Worm (Caenorhabditis elegans) whole organism, L2 larva: ENCODE measurements around the gene ZC449.1.
A peak's percentile ranks its signal among the peaks of the same experiment; 100 is the strongest.

Experiments
- C34F6.9 ChIP-seq: fragments of 150-350 bp; optimal IDR thresholded peaks from 2 replicates; lab custom pipeline; 2014; ENCODE audit warnings: missing biosample characterization, missing genetic modification characterization
- F13H6.1 ChIP-seq: sonication (generic microtip); optimal IDR thresholded peaks from 2 replicates; lab custom pipeline; 2016; ENCODE audit warnings: missing genetic modification characterization, missing compliant biosample characterization
- R02D3.7 ChIP-seq: fragments of 150-350 bp; optimal IDR thresholded peaks from 2 replicates; lab custom pipeline; 2014; ENCODE audit warnings: missing biosample characterization, missing genetic modification characterization
- Y55F3AM.14 ChIP-seq: fragments of 200-800 bp; sonication (Bioruptor generic); optimal IDR thresholded peaks from 2 replicates; lab custom pipeline; 2018; ENCODE audit warnings: mild to moderate bottlenecking, missing genetic modification characterization, missing compliant biosample characterization
- ZK546.5 ChIP-seq: sonication (generic microtip); optimal IDR thresholded peaks from 2 replicates; lab custom pipeline; 2017; ENCODE audit warnings: missing biosample characterization, missing genetic modification characterization
- alr-1 ChIP-seq: fragments of 150-350 bp; optimal IDR thresholded peaks from 2 replicates; lab custom pipeline; 2014; ENCODE audit warnings: missing biosample characterization, missing genetic modification characterization
- ama-1 ChIP-seq: fragments of 150-350 bp; optimal IDR thresholded peaks from 2 replicates; lab custom pipeline; 2018; ENCODE audit warnings: inconsistent platforms
- blmp-1 ChIP-seq: sonication (generic microtip); optimal IDR thresholded peaks from 2 replicates; lab custom pipeline; 2017; ENCODE audit warnings: missing genetic modification characterization, mild to moderate bottlenecking, missing compliant biosample characterization, antibody characterized with exemption, moderate library complexity; ENCODE audit not compliant: insufficient read depth
- ceh-16 ChIP-seq: fragments of 150-350 bp; optimal IDR thresholded peaks from 2 replicates; lab custom pipeline; 2014; ENCODE audit warnings: missing biosample characterization, missing genetic modification characterization
- ceh-82 ChIP-seq: fragments of 150-350 bp; optimal IDR thresholded peaks from 2 replicates; lab custom pipeline; 2014; ENCODE audit warnings: missing biosample characterization, missing genetic modification characterization
- crh-2 ChIP-seq: sonication (generic microtip); optimal IDR thresholded peaks from 2 replicates; lab custom pipeline; 2017; ENCODE audit warnings: missing biosample characterization, missing genetic modification characterization
- dmd-4 ChIP-seq: sonication (generic microtip); optimal IDR thresholded peaks from 2 replicates; lab custom pipeline; 2017; ENCODE audit warnings: missing biosample characterization, missing genetic modification characterization
- fos-1 ChIP-seq: fragments of 150-350 bp; optimal IDR thresholded peaks from 2 replicates; lab custom pipeline; 2014; ENCODE audit warnings: missing biosample characterization, missing genetic modification characterization
- gmeb-1 ChIP-seq: fragments of 150-350 bp; optimal IDR thresholded peaks from 2 replicates; lab custom pipeline; 2014; ENCODE audit warnings: missing biosample characterization, missing genetic modification characterization
- lin-11 ChIP-seq: fragments of 150-350 bp; sonication (generic microtip); optimal IDR thresholded peaks from 2 replicates; lab custom pipeline; 2014; ENCODE audit warnings: missing biosample characterization, missing genetic modification characterization, inconsistent platforms, mixed read lengths
- lsy-2 ChIP-seq, 2 experiments: fragments of 150-350 bp in 1 of 2; sonication (generic microtip) in 1 of 2; optimal IDR thresholded peaks; 2 replicates each; lab custom pipeline; 2014 to 2017; ENCODE audit warnings: missing biosample characterization in 2 of 2, missing genetic modification characterization in 2 of 2
- mdl-1 ChIP-seq, 2 experiments: fragments of 150-350 bp in 1 of 2; sonication (generic microtip) in 1 of 2; optimal IDR thresholded peaks; 2 replicates each; lab custom pipeline; 2017; ENCODE audit warnings: missing biosample characterization in 2 of 2, missing genetic modification characterization in 2 of 2
- nhr-10 ChIP-seq: sonication (generic microtip); optimal IDR thresholded peaks from 2 replicates; lab custom pipeline; 2017; ENCODE audit warnings: missing biosample characterization, missing genetic modification characterization
- nhr-11 ChIP-seq: fragments of 150-350 bp; optimal IDR thresholded peaks from 2 replicates; lab custom pipeline; 2014; ENCODE audit warnings: missing biosample characterization, missing genetic modification characterization
- nhr-12 ChIP-seq: fragments of 150-350 bp; optimal IDR thresholded peaks from 2 replicates; lab custom pipeline; 2014; ENCODE audit warnings: missing biosample characterization, missing genetic modification characterization
- nhr-129 ChIP-seq: fragments of 150-350 bp; optimal IDR thresholded peaks from 2 replicates; lab custom pipeline; 2014; ENCODE audit warnings: missing biosample characterization, missing genetic modification characterization
- nhr-23 ChIP-seq: fragments of 150-350 bp; optimal IDR thresholded peaks from 2 replicates; lab custom pipeline; 2014; ENCODE audit warnings: missing biosample characterization, missing genetic modification reagents, missing genetic modification characterization
- nhr-237 ChIP-seq: fragments of 150-350 bp; optimal IDR thresholded peaks from 2 replicates; lab custom pipeline; 2014; ENCODE audit warnings: missing biosample characterization, missing genetic modification characterization
- nhr-25 ChIP-seq: fragments of 150-350 bp; sonication (generic microtip); optimal IDR thresholded peaks from 3 replicates; lab custom pipeline; 2014; ENCODE audit warnings: missing biosample characterization, missing genetic modification characterization
- nhr-6 ChIP-seq: fragments of 150-350 bp; optimal IDR thresholded peaks from 2 replicates; lab custom pipeline; 2014; ENCODE audit warnings: missing biosample characterization, missing genetic modification characterization
- peb-1 ChIP-seq: fragments of 150-350 bp; optimal IDR thresholded peaks from 2 replicates; lab custom pipeline; 2014; ENCODE audit warnings: missing biosample characterization, missing genetic modification characterization
- sem-4 ChIP-seq: fragments of 150-350 bp; optimal IDR thresholded peaks from 2 replicates; lab custom pipeline; 2014; ENCODE audit warnings: missing biosample characterization, missing genetic modification reagents, missing genetic modification characterization
- skn-1 ChIP-seq: sonication (generic microtip); optimal IDR thresholded peaks from 2 replicates; lab custom pipeline; 2017; ENCODE audit warnings: missing biosample characterization, missing genetic modification characterization
- sma-3 ChIP-seq: sonication (generic microtip); optimal IDR thresholded peaks from 2 replicates; lab custom pipeline; 2016; ENCODE audit warnings: missing genetic modification reagents, missing genetic modification characterization, missing compliant biosample characterization
- unc-39 ChIP-seq: fragments of 150-350 bp; optimal IDR thresholded peaks from 2 replicates; lab custom pipeline; 2014; ENCODE audit warnings: missing biosample characterization, missing genetic modification characterization
- unc-55 ChIP-seq: fragments of 150-350 bp; sonication (generic microtip); optimal IDR thresholded peaks from 3 replicates; lab custom pipeline; 2014; ENCODE audit warnings: missing biosample characterization, missing genetic modification reagents, missing genetic modification characterization
- unc-62 ChIP-seq: fragments of 150-350 bp; optimal IDR thresholded peaks from 2 replicates; lab custom pipeline; 2014; ENCODE audit warnings: missing biosample characterization, missing genetic modification reagents, missing genetic modification characterization

The ZC449.1 gene

DNA sequence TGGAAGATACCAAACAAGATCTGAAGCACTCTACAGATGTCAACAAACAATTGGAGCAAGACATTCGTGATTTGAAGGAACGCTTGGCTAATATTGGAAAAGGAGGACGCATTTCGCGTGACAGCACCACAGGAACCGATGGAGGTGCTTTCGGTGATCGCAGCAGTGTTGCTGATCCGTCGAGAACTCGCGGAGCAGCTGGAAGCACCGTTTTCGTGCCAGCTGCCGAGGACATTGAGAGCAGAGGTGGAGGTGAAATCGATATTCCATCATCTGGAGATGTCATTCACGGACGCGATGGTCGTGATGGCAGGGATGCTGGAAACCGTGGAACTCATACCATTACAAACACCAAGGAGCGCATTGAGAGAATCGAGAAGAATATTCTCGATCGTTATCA, 36.6 kb upstream of the ZC449.1 start:
- no peak for TF ChIP-seq sma-3 (GFP tag; lab: Kevin White, UChicago)
- TF ChIP-seq nhr-23, result no peak
- no peak for TF ChIP-seq unc-39 (tag; lab: Kevin White, UChicago)
- no peak for TF ChIP-seq nhr-10
- no peak for TF ChIP-seq nhr-6 (tag; lab: Kevin White, UChicago)
- no peak for TF ChIP-seq alr-1 (tag; lab: Kevin White, UChicago)
- no peak for TF ChIP-seq peb-1 (tag; lab: Kevin White, UChicago)
- TF ChIP-seq unc-62 (GFP tag; lab: Kevin White, UChicago), result no peak
- TF ChIP-seq unc-55, result no peak

- no peak for TF ChIP-seq mdl-1 (tag; optimal IDR thresholded peaks at IDR 0.05; lab: Kevin White, UChicago)
- TF ChIP-seq lin-11, result no peak
- TF ChIP-seq Y55F3AM.14 (GFP tag; lab: Kevin White, UChicago), result no peak
- no peak for TF ChIP-seq lsy-2 (tag; optimal IDR thresholded peaks at IDR 0.05; lab: Kevin White, UChicago)
- TF ChIP-seq nhr-10, result no peak
- no peak for TF ChIP-seq nhr-237
- no peak for TF ChIP-seq sma-3 (GFP tag; lab: Kevin White, UChicago)
- TF ChIP-seq blmp-1, result no peak
- TF ChIP-seq ceh-16, result no peak
- TF ChIP-seq nhr-11 (tag; lab: Kevin White, UChicago), result no peak
- TF ChIP-seq peb-1 (tag; lab: Kevin White, UChicago), result no peak
- TF ChIP-seq F13H6.1 (tag; lab: Kevin White, UChicago), result no peak
- no peak for TF ChIP-seq nhr-6 (tag; lab: Kevin White, UChicago)
- no peak for TF ChIP-seq ZK546.5
Observed at ce11 chrX:4992523-4992922, 31.7 kb upstream of the ZC449.1 start.

DNA sequence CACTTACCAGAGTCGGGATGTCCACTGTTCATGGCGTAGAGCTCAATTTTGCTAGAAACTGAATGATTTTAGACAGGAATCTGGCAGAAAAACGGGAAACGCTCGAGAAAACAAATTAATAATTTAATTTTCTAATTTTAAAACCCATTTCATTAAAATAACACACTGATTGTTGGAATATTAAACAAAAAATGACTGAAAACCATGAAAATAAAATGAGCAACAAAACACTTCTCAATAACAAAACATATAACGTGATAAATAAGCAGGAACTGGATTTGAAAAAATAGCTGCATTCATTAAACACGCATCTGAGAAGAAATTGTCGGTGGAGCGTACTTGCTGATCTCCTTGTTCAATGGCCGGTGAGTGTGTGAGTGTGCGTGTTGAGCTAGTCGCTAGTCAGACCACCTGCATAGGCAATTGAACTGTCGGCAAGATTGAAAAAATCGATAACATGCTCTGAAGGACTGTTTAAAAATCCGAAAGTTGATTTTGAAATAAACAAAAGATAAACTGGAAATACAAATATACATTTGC, 26.6 kb upstream of the ZC449.1 start, which contains the start of gene ZC8.6:
Gene ZC8.6, minus strand, starts transcription at position 51 of the 540 bp plus-strand sequence.
- TF ChIP-seq dmd-4 (tag; lab: Kevin White, UChicago) (no peak), gmeb-1 (tag; lab: Kevin White, UChicago) (peak; percentile 20), R02D3.7 (tag; lab: Kevin White, UChicago) (no peak), nhr-25 (tag; lab: Kevin White, UChicago) (peak; percentile 3), ZK546.5 (no peak), nhr-12 (tag; lab: Kevin White, UChicago) (no peak), crh-2 (tag; lab: Kevin White, UChicago) (peak; percentile 29), fos-1 (tag; lab: Kevin White, UChicago) (peak; percentile 57), blmp-1 (no peak), C34F6.9 (tag; lab: Kevin White, UChicago) (peak; percentile 62), nhr-129 (tag; lab: Kevin White, UChicago) (peak; percentile 70), lin-11 (peak; percentile 24), unc-55 (peak; percentile 70), sma-3 (GFP tag; lab: Kevin White, UChicago) (no peak)
- TF ChIP-seq, all 48 proteins: peak for 8

- TF ChIP-seq nhr-6 (tag; lab: Kevin White, UChicago), result no peak
- TF ChIP-seq ama-1 (lab: Kevin White, UChicago), result no peak
- TF ChIP-seq nhr-237, result no peak
- TF ChIP-seq ZK546.5, result no peak
- TF ChIP-seq skn-1 (tag; lab: Kevin White, UChicago), result no peak
- no peak for TF ChIP-seq sem-4 (tag; lab: Kevin White, UChicago)
- TF ChIP-seq unc-39 (tag; lab: Kevin White, UChicago), result no peak
- TF ChIP-seq nhr-129 (tag; lab: Kevin White, UChicago), result peak; percentile 33
- TF ChIP-seq ceh-82 (tag; lab: Kevin White, UChicago), result no peak
Observed at ce11 chrX:4998875-4999274, 25.3 kb upstream of the ZC449.1 start, which contains the start of gene set-30. Gene set-30 (plus strand): TSS chrX:4999270.

- no peak for TF ChIP-seq peb-1 (tag; lab: Kevin White, UChicago)
- TF ChIP-seq, all 48 proteins: peak for 0
Observed at ce11 chrX:5004940-5005339, 19.3 kb upstream of the ZC449.1 start, which contains the start of gene hsd-2. Gene hsd-2 (plus strand): TSS chrX:5005240.

DNA sequence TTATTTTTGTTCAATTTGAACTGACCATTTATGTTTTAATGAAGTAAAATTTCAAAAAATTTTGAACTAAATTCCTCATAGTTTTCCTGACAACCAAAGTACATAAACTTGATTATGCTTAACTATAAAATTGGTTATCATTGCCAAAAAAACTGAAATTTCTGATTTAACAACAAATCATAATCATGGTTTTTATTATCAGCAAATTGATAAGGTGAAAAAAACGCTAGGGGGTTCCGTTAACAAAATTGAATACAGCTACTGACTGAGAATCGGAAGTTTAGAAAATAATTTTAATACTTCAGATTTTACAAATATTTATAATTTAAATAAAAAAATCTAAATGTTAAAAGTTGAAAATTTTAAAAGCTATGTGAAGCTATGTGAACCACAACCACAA, 17.2 kb upstream of the ZC449.1 start:
- TF ChIP-seq mdl-1 (tag; optimal IDR thresholded peaks at IDR 0.05; lab: Kevin White, UChicago) (no peak), fos-1 (tag; lab: Kevin White, UChicago) (peak; percentile 25), alr-1 (tag; lab: Kevin White, UChicago) (no peak)
